Worm (Caenorhabditis elegans): ENCODE data around the gene T23F2.4.

T23F2.4 gene

DNA sequence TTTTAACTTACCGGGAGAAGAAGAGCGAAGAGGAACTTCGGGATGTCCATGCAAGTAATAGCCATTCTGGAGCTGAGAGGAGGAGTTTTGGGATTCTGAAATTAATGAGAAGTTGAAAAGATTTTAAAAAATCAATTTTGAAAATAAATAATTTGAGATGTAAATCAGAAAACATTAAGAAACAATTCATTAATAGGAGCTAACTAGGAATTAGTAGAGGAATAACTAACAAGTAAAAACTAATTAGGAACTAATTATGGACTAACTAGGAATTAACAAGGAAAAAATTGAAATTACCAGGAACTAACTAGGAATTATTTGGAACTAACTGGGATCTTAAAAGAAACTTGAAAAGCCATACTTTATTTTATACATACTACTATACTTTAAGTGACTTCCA is at the start of gene T23F2.4:
TSS of gene T23F2.4 (minus strand) at position 101 of the 400 bp plus-strand sequence.
- TF ChIP-seq madf-10 (tag; optimal IDR thresholded peaks at IDR 0.05) (no peak), ztf-18 (tag; optimal IDR thresholded peaks at IDR 0.05) (no peak), nfya-1 (tag; optimal IDR thresholded peaks at IDR 0.05; ENCODE audit: borderline replicate concordance, insufficient read depth) (no peak), mes-4 (tag; optimal IDR thresholded peaks at IDR 0.05) (no peak), rpc-1 (optimal IDR thresholded peaks at IDR 0.05) (no peak), rpc-1 (tag; optimal IDR thresholded peaks at IDR 0.05) (no peak), snpc-1.1 (tag; optimal IDR thresholded peaks at IDR 0.05; ENCODE audit: insufficient read depth) (no peak), ztf-6 (GFP tag; IDR thresholded peaks at IDR 0.05) (no peak), ets-4 (GFP tag; optimal IDR thresholded peaks at IDR 0.05) (no peak), K11D2.4 (GFP tag; IDR thresholded peaks at IDR 0.05) (no peak), tbp1 (GFP tag; optimal IDR thresholded peaks at IDR 0.05) (no peak), F55B11.4 (tag; optimal IDR thresholded peaks at IDR 0.05; ENCODE audit: borderline replicate concordance, insufficient read depth) (no peak)

DNA sequence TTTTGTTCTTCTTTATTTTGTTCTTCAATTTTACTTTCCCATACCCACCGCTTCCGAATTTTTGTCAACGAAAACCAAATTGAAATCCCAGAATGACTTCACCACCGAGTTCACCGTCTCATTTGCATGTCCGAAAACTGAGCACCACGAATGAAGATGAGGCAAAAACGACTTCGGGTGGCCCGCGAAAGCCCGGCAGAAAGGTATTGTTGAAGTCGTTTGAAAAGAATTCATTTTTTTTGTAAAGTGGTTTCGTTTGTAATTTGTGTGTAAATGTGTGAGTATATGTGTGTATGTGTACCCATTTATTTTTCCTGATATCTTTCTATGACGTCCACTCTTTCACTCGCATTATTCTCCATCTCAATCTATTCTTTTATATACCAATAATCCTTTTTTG is 43.1 kb upstream of the T23F2.4 start, which contains the start of gene C38C5.1:
TSS of gene C38C5.1 (plus strand) at position 90 of the 400 bp plus-strand sequence.
- TF ChIP-seq mxl-1 (tag; optimal IDR thresholded peaks at IDR 0.05) (no peak), pbrm-1 (GFP tag; IDR thresholded peaks at IDR 0.05) (no peak), let-526 (GFP tag; IDR thresholded peaks at IDR 0.05) (no peak), ceh-27 (GFP tag; optimal IDR thresholded peaks at IDR 0.05) (no peak), attf-3 (GFP tag; conservative IDR thresholded peaks at IDR 0.05) (no peak), unc-62 (GFP tag; optimal IDR thresholded peaks at IDR 0.05) (no peak), mcd-1 (GFP tag; IDR thresholded peaks at IDR 0.05) (no peak), mes-4 (tag; optimal IDR thresholded peaks at IDR 0.05) (no peak), mel-28 (tag; optimal IDR thresholded peaks at IDR 0.05; ENCODE audit: borderline replicate concordance) (no peak), F37B4.10 (GFP tag; IDR thresholded peaks at IDR 0.05) (no peak)

DNA sequence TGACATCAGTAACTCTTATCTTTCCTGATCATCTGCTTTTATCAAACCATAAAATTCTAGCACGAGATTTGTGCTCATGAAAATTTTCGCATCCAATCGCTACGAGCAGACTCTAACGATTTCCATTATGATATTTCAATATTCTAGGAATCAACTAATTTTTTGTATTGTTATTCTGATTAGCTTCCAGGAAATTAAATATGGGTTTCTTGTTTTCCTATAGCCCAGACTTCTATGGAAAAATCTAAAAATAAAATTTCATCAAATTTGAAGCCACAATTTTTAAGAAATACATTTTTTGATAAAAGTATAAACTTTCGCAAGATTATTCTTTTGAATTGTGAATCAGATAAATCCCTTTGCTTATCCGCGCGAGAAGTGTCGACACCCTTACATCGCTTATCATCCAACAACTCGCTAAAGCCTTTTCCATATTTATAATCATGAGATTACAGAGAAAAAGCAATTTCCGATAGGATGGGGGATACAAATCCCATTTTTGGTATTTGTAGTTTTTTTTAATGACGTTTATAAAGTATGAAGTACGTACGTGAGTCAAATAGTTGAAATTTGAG is 40.3 kb upstream of the T23F2.4 start:
- no peak for TF ChIP-seq nhr-27 (tag; optimal IDR thresholded peaks at IDR 0.05)
- no peak for TF ChIP-seq snpc-4 (GFP tag; optimal IDR thresholded peaks at IDR 0.05)
- TF ChIP-seq snpc-4 (tag; optimal IDR thresholded peaks at IDR 0.05) = no peak
- TF ChIP-seq ztf-22 (GFP tag; optimal IDR thresholded peaks at IDR 0.05) = no peak
- TF ChIP-seq let-607 (tag; optimal IDR thresholded peaks at IDR 0.05) = no peak
- TF ChIP-seq B0019.2 (GFP tag; conservative IDR thresholded peaks at IDR 0.05) = no peak

DNA sequence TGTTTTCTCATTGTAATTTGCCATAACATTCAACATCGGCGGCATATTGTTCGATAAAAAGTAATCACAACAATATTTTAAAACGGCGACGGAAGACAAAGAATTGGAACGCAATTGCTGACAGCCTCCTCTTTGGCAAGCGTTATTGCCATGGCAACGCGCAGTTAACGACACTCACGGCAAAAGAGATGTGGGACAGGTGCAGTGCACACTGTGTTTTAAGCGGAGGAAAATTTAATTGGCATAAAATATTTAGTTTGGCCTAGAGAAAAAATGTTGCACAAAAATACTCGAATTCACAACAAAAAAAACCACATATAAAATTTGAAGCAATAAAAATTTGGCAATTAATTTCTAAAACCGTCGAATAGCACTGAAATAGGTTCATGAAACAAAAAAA is 37.8 kb upstream of the T23F2.4 start, which contains the start of gene ifta-1:
TSS of gene ifta-1 (minus strand) at position 101 of the 400 bp plus-strand sequence.
- no peak for TF ChIP-seq ama-1 (optimal IDR thresholded peaks at IDR 0.05)
- TF ChIP-seq ama-1 (GFP tag; optimal IDR thresholded peaks at IDR 0.05) = no peak
- no peak for TF ChIP-seq sptf-2 (GFP tag; optimal IDR thresholded peaks at IDR 0.05)
- no peak for TF ChIP-seq B0336.3 (GFP tag; IDR thresholded peaks at IDR 0.05)
- no peak for TF ChIP-seq egl-18 (GFP tag; IDR thresholded peaks at IDR 0.05)
- TF ChIP-seq mxl-1 (tag; optimal IDR thresholded peaks at IDR 0.05) = no peak
- TF ChIP-seq B0019.2 (GFP tag; conservative IDR thresholded peaks at IDR 0.05) = no peak
- TF ChIP-seq attf-3 (GFP tag; conservative IDR thresholded peaks at IDR 0.05) = no peak
- no peak for TF ChIP-seq lag-1 (GFP tag; IDR thresholded peaks at IDR 0.05)
- no peak for TF ChIP-seq F57C9.4 (tag; optimal IDR thresholded peaks at IDR 0.05)
- no peak for TF ChIP-seq ztf-6 (GFP tag; IDR thresholded peaks at IDR 0.05)
- no peak for TF ChIP-seq ceh-27 (GFP tag; optimal IDR thresholded peaks at IDR 0.05)
- TF ChIP-seq nhr-120 (GFP tag; IDR thresholded peaks at IDR 0.05) = no peak
- TF ChIP-seq K11D2.4 (GFP tag; IDR thresholded peaks at IDR 0.05) = no peak
- no peak for TF ChIP-seq attf-6 (GFP tag; IDR thresholded peaks at IDR 0.05)
- no peak for TF ChIP-seq atf-7 (tag; optimal IDR thresholded peaks at IDR 0.05)
- TF ChIP-seq nfya-1 (tag; optimal IDR thresholded peaks at IDR 0.05; ENCODE audit: borderline replicate concordance, insufficient read depth) = no peak
- no peak for TF ChIP-seq rec-8 (tag; optimal IDR thresholded peaks at IDR 0.05)
